Fruit fly (Drosophila melanogaster) whole organism, prepupa: ENCODE results near the gene CG5280.

Experiments
- Blimp-1 ChIP-seq: fragments of 200-800 bp; sonication (Bioruptor generic); optimal IDR thresholded peaks from 3 replicates; lab custom pipeline; 2017; ENCODE audit warnings: missing biosample characterization, missing genetic modification characterization, mild to moderate bottlenecking, moderate library complexity, missing genetic modification reagents
- CG11294 ChIP-seq: fragments of 200-800 bp; sonication (Bioruptor generic); IDR thresholded peaks from 2 replicates; pipeline ENCODE4 v1.3.6; 2022; ENCODE audit warnings: missing biosample characterization, missing genetic modification characterization
- CG11902 ChIP-seq: fragments of 200-800 bp; sonication (Bioruptor generic); optimal IDR thresholded peaks from 3 replicates; lab custom pipeline; 2016; ENCODE audit warnings: missing biosample characterization, missing genetic modification characterization
- CG15336 ChIP-seq: fragments of 200-800 bp; sonication (Bioruptor generic); IDR thresholded peaks from 2 replicates; pipeline ENCODE4 v1.3.6; 2022; ENCODE audit warnings: missing biosample characterization, missing genetic modification characterization
- CG16779 ChIP-seq: fragments of 200-800 bp; sonication (Bioruptor generic); optimal IDR thresholded peaks from 3 replicates; lab custom pipeline; 2017; ENCODE audit warnings: missing biosample characterization, mild to moderate bottlenecking, missing genetic modification characterization
- CG3032 ChIP-seq: fragments of 200-800 bp; optimal IDR thresholded peaks from 2 replicates; lab custom pipeline; 2019; ENCODE audit warnings: missing biosample characterization, mild to moderate bottlenecking, missing genetic modification characterization, moderate library complexity
- CG32006 ChIP-seq: fragments of 200-800 bp; sonication (Bioruptor generic); optimal IDR thresholded peaks from 3 replicates; lab custom pipeline; 2017; ENCODE audit warnings: missing biosample characterization, mild to moderate bottlenecking, missing genetic modification characterization
- CG34406 ChIP-seq: fragments of 200-800 bp; sonication (Bioruptor generic); optimal IDR thresholded peaks from 3 replicates; lab custom pipeline; 2016; ENCODE audit warnings: missing biosample characterization, missing genetic modification characterization
- CG3919 ChIP-seq: fragments of 200-800 bp; sonication (Bioruptor generic); optimal IDR thresholded peaks from 3 replicates; lab custom pipeline; 2016; ENCODE audit warnings: missing biosample characterization, missing genetic modification characterization
- CG4318 ChIP-seq: fragments of 200-800 bp; sonication (Bioruptor generic); optimal IDR thresholded peaks from 3 replicates; lab custom pipeline; 2017; ENCODE audit warnings: missing biosample characterization, mild to moderate bottlenecking, missing genetic modification characterization
- CG6276 ChIP-seq: fragments of 200-800 bp; sonication (Bioruptor generic); optimal IDR thresholded peaks from 2 replicates; lab custom pipeline; 2017; ENCODE audit warnings: missing biosample characterization, mild to moderate bottlenecking, missing genetic modification characterization
- CG6792 ChIP-seq: fragments of 200-800 bp; sonication (Bioruptor generic); optimal IDR thresholded peaks from 3 replicates; lab custom pipeline; 2016; ENCODE audit warnings: missing biosample characterization, missing genetic modification characterization
- CG6808 ChIP-seq: fragments of 200-800 bp; sonication (Bioruptor generic); optimal IDR thresholded peaks from 3 replicates; lab custom pipeline; 2017; ENCODE audit warnings: missing biosample characterization, missing genetic modification characterization, mild to moderate bottlenecking, moderate library complexity, missing genetic modification reagents
- CG6854 ChIP-seq: fragments of 200-800 bp; sonication (Bioruptor generic); optimal IDR thresholded peaks from 2 replicates; lab custom pipeline; 2017; ENCODE audit warnings: missing biosample characterization, mild to moderate bottlenecking, missing genetic modification characterization
- CG7368 ChIP-seq: fragments of 200-800 bp; sonication (Bioruptor generic); optimal IDR thresholded peaks from 3 replicates; lab custom pipeline; 2016; ENCODE audit warnings: missing biosample characterization, missing genetic modification characterization
- CG8119 ChIP-seq: fragments of 200-800 bp; sonication (Bioruptor generic); IDR thresholded peaks from 3 replicates; pipeline ENCODE4 v1.3.6; 2022; ENCODE audit warnings: missing biosample characterization, missing genetic modification characterization
- CG8319 ChIP-seq: fragments of 200-800 bp; sonication (Bioruptor generic); optimal IDR thresholded peaks from 3 replicates; lab custom pipeline; 2016; ENCODE audit warnings: missing biosample characterization, missing genetic modification characterization
- CG8632 ChIP-seq: fragments of 200-800 bp; sonication (Bioruptor generic); optimal IDR thresholded peaks from 3 replicates; lab custom pipeline; 2016; ENCODE audit warnings: missing biosample characterization, missing genetic modification characterization
- CG9139 ChIP-seq: fragments of 200-800 bp; sonication (Bioruptor generic); optimal IDR thresholded peaks from 3 replicates; lab custom pipeline; 2017; ENCODE audit warnings: missing biosample characterization, mild to moderate bottlenecking, missing genetic modification characterization
- Eip75B ChIP-seq: fragments of 200-800 bp; sonication (Bioruptor generic); optimal IDR thresholded peaks from 3 replicates; lab custom pipeline; 2016; ENCODE audit warnings: missing biosample characterization, missing genetic modification characterization
- Eip78C ChIP-seq: fragments of 200-800 bp; sonication (Bioruptor generic); peaks from one replicate; lab custom pipeline; 2016; ENCODE audit warnings: missing biosample characterization, missing genetic modification characterization
- Ets21C ChIP-seq: fragments of 200-800 bp; sonication (Bioruptor generic); optimal IDR thresholded peaks from 3 replicates; lab custom pipeline; 2016; ENCODE audit warnings: missing biosample characterization, missing genetic modification characterization
- Ets96B ChIP-seq: fragments of 200-800 bp; optimal IDR thresholded peaks from 2 replicates; lab custom pipeline; 2019; ENCODE audit warnings: missing biosample characterization, mild to moderate bottlenecking, missing genetic modification characterization, moderate library complexity
- Gug ChIP-seq: fragments of 200-800 bp; sonication (Bioruptor generic); IDR thresholded peaks from 2 replicates; pipeline ENCODE4 v1.3.6; 2022; ENCODE audit warnings: missing biosample characterization, missing genetic modification characterization
- Hr39 ChIP-seq: fragments of 200-800 bp; sonication (Bioruptor generic); optimal IDR thresholded peaks from 2 replicates; lab custom pipeline; 2016; ENCODE audit warnings: missing biosample characterization, missing genetic modification characterization
- Hr4 ChIP-seq: fragments of 200-800 bp; sonication (Bioruptor generic); optimal IDR thresholded peaks from 3 replicates; lab custom pipeline; 2016; ENCODE audit warnings: missing biosample characterization, missing genetic modification characterization
- Lpt ChIP-seq: fragments of 200-800 bp; sonication (Bioruptor generic); optimal IDR thresholded peaks from 3 replicates; lab custom pipeline; 2016; ENCODE audit warnings: missing biosample characterization, missing genetic modification characterization
- Met ChIP-seq: fragments of 200-800 bp; sonication (Bioruptor generic); optimal IDR thresholded peaks from 3 replicates; lab custom pipeline; 2016; ENCODE audit warnings: missing biosample characterization, missing genetic modification characterization
- OdsH ChIP-seq: fragments of 200-800 bp; sonication (Bioruptor generic); optimal IDR thresholded peaks from 3 replicates; lab custom pipeline; 2016; ENCODE audit warnings: missing biosample characterization, missing genetic modification characterization
- Sox102F ChIP-seq: fragments of 200-800 bp; sonication (Bioruptor generic); optimal IDR thresholded peaks from 2 replicates; lab custom pipeline; 2016; ENCODE audit warnings: missing biosample characterization, mild to moderate bottlenecking, missing genetic modification characterization
- Sox15 ChIP-seq: fragments of 200-800 bp; sonication (Bioruptor generic); optimal IDR thresholded peaks from 3 replicates; lab custom pipeline; 2016; ENCODE audit warnings: missing biosample characterization, missing genetic modification characterization
- achi ChIP-seq: fragments of 200-800 bp; sonication (Bioruptor generic); optimal IDR thresholded peaks from 3 replicates; lab custom pipeline; 2016; ENCODE audit warnings: missing biosample characterization, missing genetic modification characterization
- dsx ChIP-seq: fragments of 200-800 bp; optimal IDR thresholded peaks from 3 replicates; lab custom pipeline; 2019; ENCODE audit warnings: missing biosample characterization, mild to moderate bottlenecking, missing genetic modification characterization, moderate library complexity; ENCODE audit not compliant: poor library complexity, severe bottlenecking
- fd59A ChIP-seq: fragments of 200-800 bp; sonication (Bioruptor generic); optimal IDR thresholded peaks from 2 replicates; lab custom pipeline; 2017; ENCODE audit warnings: missing biosample characterization, mild to moderate bottlenecking, missing genetic modification characterization, missing genetic modification reagents
- fkh ChIP-seq: fragments of 200-800 bp; sonication (Bioruptor generic); optimal IDR thresholded peaks from 3 replicates; lab custom pipeline; 2017; ENCODE audit warnings: missing biosample characterization, mild to moderate bottlenecking, missing genetic modification characterization, moderate library complexity
- net ChIP-seq: fragments of 200-800 bp; sonication (Bioruptor generic); optimal IDR thresholded peaks from 3 replicates; lab custom pipeline; 2016; ENCODE audit warnings: missing biosample characterization, missing genetic modification characterization
- pdm3 ChIP-seq: fragments of 200-800 bp; sonication (Bioruptor generic); optimal IDR thresholded peaks from 3 replicates; lab custom pipeline; 2016; ENCODE audit warnings: missing biosample characterization, missing genetic modification characterization
- ss ChIP-seq, 2 experiments: fragments of 200-800 bp; sonication (Bioruptor generic); optimal IDR thresholded peaks; 2 replicates in 1 of 2; 3 replicates in 1 of 2; lab custom pipeline; 2017 to 2018; ENCODE audit warnings: mild to moderate bottlenecking in 2 of 2, missing biosample characterization in 2 of 2, missing genetic modification characterization in 2 of 2, moderate library complexity in 1 of 2
- topi ChIP-seq: fragments of 200-800 bp; sonication (Bioruptor generic); optimal IDR thresholded peaks from 3 replicates; lab custom pipeline; 2016; ENCODE audit warnings: missing biosample characterization, missing genetic modification characterization
- vri ChIP-seq: fragments of 200-800 bp; sonication (Bioruptor generic); optimal IDR thresholded peaks from 3 replicates; lab custom pipeline; 2016; ENCODE audit warnings: missing biosample characterization, mild to moderate bottlenecking, missing genetic modification characterization

The CG5280 gene

DNA sequence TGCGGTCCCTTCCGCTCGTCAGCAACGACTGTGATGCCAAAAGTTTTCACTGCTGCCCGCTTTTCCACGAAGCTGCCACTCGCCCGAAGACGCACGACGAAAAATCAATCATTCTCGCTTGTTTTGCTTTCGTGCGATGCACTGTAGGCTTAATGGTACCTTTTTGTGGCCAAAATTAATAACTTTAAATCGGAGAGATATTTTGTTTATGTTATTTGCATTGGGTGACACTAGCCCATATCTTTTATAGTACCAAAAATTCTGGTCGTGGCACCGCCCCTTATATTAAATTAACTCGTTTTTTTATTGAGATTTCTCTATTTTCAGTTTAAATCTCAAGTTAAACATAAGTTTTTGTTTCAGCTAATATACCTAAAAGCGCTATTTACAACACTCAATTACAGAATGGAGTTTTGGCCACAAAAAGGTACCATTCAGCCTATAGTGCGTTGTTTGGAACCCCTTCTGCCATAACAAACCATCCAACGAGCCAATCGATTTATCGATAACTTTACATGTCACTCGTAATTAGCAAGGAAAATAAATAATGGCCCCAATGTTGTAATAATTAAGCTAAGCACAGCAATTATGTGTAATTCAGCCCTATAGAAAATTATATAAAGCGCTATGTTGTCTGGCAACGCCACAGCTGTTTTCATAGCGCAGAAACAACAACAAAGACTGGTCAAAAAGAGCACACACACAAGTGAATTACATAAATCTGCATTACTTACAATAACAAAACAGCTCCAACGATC lies 36.6 kb downstream of the CG5280 start (continued):
- TF ChIP-seq Eip75B: peak; percentile 76
- peak; percentile 31 for TF ChIP-seq OdsH (GFP tag; lab: Kevin White, UChicago)
- TF ChIP-seq CG11902 (GFP tag; lab: Kevin White, UChicago): no peak
- TF ChIP-seq CG11294: no peak
- peak; percentile 41 for TF ChIP-seq Ets21C
- TF ChIP-seq CG6276 (GFP tag; lab: Kevin White, UChicago): peak; percentile 78
- peak; percentile 46 for TF ChIP-seq dsx
- peak; percentile 51 for TF ChIP-seq fd59A (GFP tag; lab: Kevin White, UChicago)
- TF ChIP-seq CG9139 (GFP tag; lab: Kevin White, UChicago): peak; percentile 36
- TF ChIP-seq CG32006 (GFP tag; lab: Kevin White, UChicago): peak; percentile 90
- TF ChIP-seq CG6854 (GFP tag; lab: Kevin White, UChicago): peak; percentile 10
- TF ChIP-seq CG8119: peak; percentile 68; the same call in 2 of the 3 replicates
- peak; percentile 29 for TF ChIP-seq Hr39
- TF ChIP-seq vri (GFP tag; lab: Kevin White, UChicago): peak; percentile 7
- no peak for TF ChIP-seq Blimp-1 (GFP tag; lab: Kevin White, UChicago)
- peak; percentile 72 for TF ChIP-seq Met (GFP tag; lab: Kevin White, UChicago)
- peak; percentile 21 for TF ChIP-seq CG7368 (GFP tag; lab: Kevin White, UChicago)
- peak; percentile 41; the same call in 1 of the 2 replicates for TF ChIP-seq Gug
- peak; percentile 80 for TF ChIP-seq CG16779 (tag; lab: Kevin White, UChicago)
- peak; percentile 65 for TF ChIP-seq topi (GFP tag; lab: Kevin White, UChicago)
- peak; percentile 66 for TF ChIP-seq Ets96B (tag; lab: Kevin White, UChicago)
- peak; percentile 72; the same call in 1 of the 2 replicates for TF ChIP-seq CG15336 (GFP tag; lab: Robert Waterston, UW)
- peak; percentile 56 to 58 for TF ChIP-seq ss (GFP tag; optimal IDR thresholded peaks at IDR 0.05; lab: Kevin White, UChicago)
- peak; percentile 53 for TF ChIP-seq CG3919 (GFP tag; lab: Kevin White, UChicago)
- TF ChIP-seq pdm3 (GFP tag; lab: Kevin White, UChicago): peak; percentile 63
- TF ChIP-seq CG6808 (GFP tag; lab: Kevin White, UChicago): peak; percentile 64

DNA sequence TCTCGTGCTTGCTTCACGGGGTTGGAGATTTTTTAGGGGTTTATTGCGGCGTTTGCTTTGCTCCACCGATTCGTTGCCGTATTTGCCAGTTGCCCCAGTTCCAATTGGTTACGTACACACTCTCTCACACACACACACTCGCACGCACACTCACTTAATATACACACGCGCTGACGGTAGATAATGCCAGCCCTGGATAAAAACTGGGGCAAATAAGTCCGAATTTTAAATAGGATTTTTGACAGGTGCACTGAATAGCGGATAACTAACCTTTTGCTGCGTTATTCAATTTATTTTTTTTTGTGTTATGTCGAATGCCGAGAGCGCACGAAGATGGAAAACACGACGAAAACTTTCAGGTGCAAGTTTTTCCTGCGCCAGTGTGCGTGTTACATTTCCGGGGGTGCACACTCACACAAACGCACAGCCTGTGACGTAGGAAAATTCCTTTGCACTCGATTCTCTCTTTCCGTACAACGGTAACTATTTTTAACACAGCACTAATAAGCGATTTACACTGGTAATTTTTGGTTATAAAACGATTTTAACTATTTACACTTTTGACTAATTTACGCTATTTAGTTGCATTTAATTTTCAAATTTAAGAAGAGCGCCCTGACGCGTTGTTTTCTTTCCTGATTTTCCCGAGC lies 37.4 kb downstream of the CG5280 start:
- TF ChIP-seq Eip78C (GFP tag; lab: Kevin White, UChicago): no peak
- no peak for TF ChIP-seq CG8632 (GFP tag; lab: Kevin White, UChicago)
- TF ChIP-seq achi: no peak
- no peak for TF ChIP-seq CG3032 (tag; lab: Kevin White, UChicago)
- no peak for TF ChIP-seq Sox102F (GFP tag; lab: Kevin White, UChicago)
- no peak for TF ChIP-seq CG34406 (GFP tag; lab: Kevin White, UChicago)
- TF ChIP-seq CG11902 (GFP tag; lab: Kevin White, UChicago): no peak
- TF ChIP-seq CG11294: no peak
- TF ChIP-seq Sox15 (GFP tag; lab: Kevin White, UChicago): no peak
- TF ChIP-seq CG6792: no peak
- TF ChIP-seq fkh (GFP tag; lab: Kevin White, UChicago): no peak
- no peak for TF ChIP-seq Eip75B
- no peak for TF ChIP-seq Gug
- TF ChIP-seq net: no peak
- no peak for TF ChIP-seq Lpt (GFP tag; lab: Kevin White, UChicago)
- no peak for TF ChIP-seq CG8319
- TF ChIP-seq Hr4 (GFP tag; lab: Kevin White, UChicago): no peak
- TF ChIP-seq CG4318 (GFP tag; lab: Kevin White, UChicago): no peak
- no peak for TF ChIP-seq Hr39
- TF ChIP-seq, all 60 proteins: peak for 0
